Worm (Caenorhabditis elegans) whole organism, midembryonic: ENCODE results near the gene kin-18.

Experiments used
- T22C8.4 ChIP-seq: fragments of 200-800 bp; sonication (Bioruptor generic); IDR thresholded peaks from 2 replicates; pipeline ENCODE4 v1.3.6; 2022; ENCODE audit warnings: missing genetic modification characterization, missing compliant biosample characterization
- cog-1 ChIP-seq: sonication (generic microtip); optimal IDR thresholded peaks from 2 replicates; lab custom pipeline; 2016; ENCODE audit warnings: missing genetic modification characterization, missing compliant biosample characterization
- flt-1 ChIP-seq: fragments of 200-800 bp; sonication (Bioruptor generic); IDR thresholded peaks from 2 replicates; pipeline ENCODE4 v1.3.6; 2022; ENCODE audit warnings: missing genetic modification characterization, missing compliant biosample characterization
- klf-2 ChIP-seq: fragments of 200-800 bp; sonication (Bioruptor generic); conservative IDR thresholded peaks from 2 replicates; pipeline ENCODE4 v1.3.6; 2022; ENCODE audit warnings: missing genetic modification reagents, missing genetic modification characterization, missing compliant biosample characterization
- med-1 ChIP-seq: sonication (generic microtip); optimal IDR thresholded peaks from 2 replicates; lab custom pipeline; 2017; ENCODE audit warnings: missing genetic modification characterization, mild to moderate bottlenecking, missing compliant biosample characterization, antibody characterized with exemption, missing genetic modification reagents; ENCODE audit not compliant: insufficient read depth
- ref-1 ChIP-seq: fragments of 200-800 bp; sonication (Bioruptor generic); conservative IDR thresholded peaks from 2 replicates; pipeline ENCODE4 v1.3.6; 2022; ENCODE audit warnings: missing genetic modification reagents, missing genetic modification characterization, missing compliant biosample characterization
- tab-1 ChIP-seq: fragments of 200-800 bp; sonication (Bioruptor generic); IDR thresholded peaks from 2 replicates; pipeline ENCODE4 v1.3.6; 2022; ENCODE audit warnings: missing genetic modification characterization, missing compliant biosample characterization
- ztf-23 ChIP-seq: fragments of 200-800 bp; sonication (Bioruptor generic); IDR thresholded peaks from 2 replicates; pipeline ENCODE4 v1.3.6; 2022; ENCODE audit warnings: missing genetic modification reagents, missing genetic modification characterization, missing compliant biosample characterization
- ztf-29 ChIP-seq: fragments of 200-800 bp; sonication (Bioruptor generic); IDR thresholded peaks from 2 replicates; pipeline ENCODE4 v1.3.6; 2022; ENCODE audit warnings: missing genetic modification reagents, missing genetic modification characterization, missing compliant biosample characterization

- TF ChIP-seq med-1 (GFP tag; lab: Kevin White, UChicago) (no peak), flt-1 (GFP tag; lab: Robert Waterston, UW) (no peak), klf-2 (no peak), tab-1 (GFP tag; lab: Robert Waterston, UW) (no peak), cog-1 (no peak), ztf-29 (GFP tag; lab: Robert Waterston, UW) (no peak), ztf-23 (no peak), ref-1 (GFP tag; lab: Robert Waterston, UW) (no peak), T22C8.4 (GFP tag; lab: Robert Waterston, UW) (no peak)
These were observed 15.7 kb upstream of the kin-18 start, which contains the start of gene C05D10.4 for ce11 chrIII:6102762-6103161.
